Fruit fly (Drosophila melanogaster): ENCODE results near the gene yem.
A peak's percentile ranks its signal among the peaks of the same experiment; 100 is the strongest.

DNA sequence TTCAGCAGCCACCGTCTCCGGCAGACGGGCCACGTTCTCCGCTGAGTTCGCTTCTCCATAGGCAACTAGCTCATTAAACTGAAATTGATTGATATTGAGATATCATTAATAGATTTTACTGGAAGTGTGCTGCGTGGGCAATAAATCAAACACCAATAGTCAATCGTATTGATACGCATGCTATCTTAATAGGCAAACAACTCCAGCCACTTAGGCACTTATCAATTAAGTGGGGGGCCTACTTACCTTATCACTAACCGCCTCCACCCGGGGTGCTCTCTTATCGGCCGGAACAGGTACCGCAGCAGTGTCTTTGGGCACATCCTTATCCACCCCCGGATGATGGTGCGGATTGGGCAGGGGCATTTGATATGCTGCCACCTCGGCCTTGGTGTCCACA lies 10.9 kb downstream of the yem start:
- peak; percentile 9 for TF ChIP-seq CG33017 (tag; optimal IDR thresholded peaks at IDR 0.05)
- TF ChIP-seq Hr96 (GFP tag; optimal IDR thresholded peaks at IDR 0.05): no peak
- TF ChIP-seq Crg-1 (GFP tag; optimal IDR thresholded peaks at IDR 0.05): no peak
- no peak for TF ChIP-seq CG12768 (GFP tag; optimal IDR thresholded peaks at IDR 0.05)
- no peak for TF ChIP-seq CG7101 (tag; optimal IDR thresholded peaks at IDR 0.05)
